Fruit fly (Drosophila melanogaster) whole organism, embryonic: ENCODE results near the gene CG13898.

Source experiments
- ATbp ChIP-seq: fragments of 200-800 bp; sonication (Bioruptor generic); optimal IDR thresholded peaks from 2 replicates; lab custom pipeline; 2017; ENCODE audit warnings: missing biosample characterization, mild to moderate bottlenecking, missing genetic modification characterization, missing genetic modification reagents
- CG10209 ChIP-seq: fragments of 200-800 bp; sonication (Bioruptor generic); optimal IDR thresholded peaks from 3 replicates; lab custom pipeline; 2017; ENCODE audit warnings: missing biosample characterization, mild to moderate bottlenecking, missing genetic modification characterization, missing genetic modification reagents
- CG10274 ChIP-seq: fragments of 200-800 bp; sonication (Bioruptor generic); optimal IDR thresholded peaks from 3 replicates; lab custom pipeline; 2017; ENCODE audit warnings: missing biosample characterization, mild to moderate bottlenecking, missing genetic modification characterization
- CG12104 ChIP-seq: fragments of 200-800 bp; sonication (Bioruptor generic); optimal IDR thresholded peaks from 3 replicates; lab custom pipeline; 2016; ENCODE audit warnings: missing biosample characterization, missing genetic modification characterization
- CG1233 ChIP-seq: fragments of 200-800 bp; sonication (Bioruptor generic); optimal IDR thresholded peaks from 4 replicates; lab custom pipeline; 2018; ENCODE audit warnings: missing biosample characterization, mild to moderate bottlenecking, missing genetic modification characterization
- CG12769 ChIP-seq: fragments of 200-800 bp; sonication (Bioruptor generic); optimal IDR thresholded peaks from 2 replicates; lab custom pipeline; 2019; ENCODE audit warnings: missing biosample characterization, mild to moderate bottlenecking, missing genetic modification characterization, moderate library complexity
- CG14860 ChIP-seq: fragments of 200-800 bp; sonication (Bioruptor generic); IDR thresholded peaks from 3 replicates; pipeline ENCODE4 v1.3.6; 2022; ENCODE audit warnings: missing biosample characterization, missing genetic modification characterization; ENCODE audit not compliant: partially characterized antibody
- CG16863 ChIP-seq: fragments of 200-800 bp; sonication (Bioruptor generic); optimal IDR thresholded peaks from 3 replicates; lab custom pipeline; 2016; ENCODE audit warnings: missing biosample characterization, missing genetic modification characterization
- CG17328 ChIP-seq: fragments of 200-800 bp; sonication (Bioruptor generic); IDR thresholded peaks from 2 replicates; pipeline ENCODE4 v1.3.6; 2022; ENCODE audit warnings: missing biosample characterization, missing genetic modification characterization
- CG18262 ChIP-seq: fragments of 200-800 bp; optimal IDR thresholded peaks from 3 replicates; lab custom pipeline; 2019; ENCODE audit warnings: missing biosample characterization, mild to moderate bottlenecking, missing genetic modification characterization, moderate library complexity
- CG18476 ChIP-seq: fragments of 200-800 bp; sonication (Bioruptor generic); optimal IDR thresholded peaks from 2 replicates; lab custom pipeline; 2016; ENCODE audit warnings: missing biosample characterization, mild to moderate bottlenecking, missing genetic modification characterization
- CG2678 ChIP-seq: fragments of 200-800 bp; sonication (Bioruptor generic); optimal IDR thresholded peaks from 3 replicates; lab custom pipeline; 2019; ENCODE audit warnings: missing biosample characterization, mild to moderate bottlenecking, missing genetic modification characterization, moderate library complexity
- CG3281 ChIP-seq: fragments of 200-800 bp; sonication (Bioruptor generic); optimal IDR thresholded peaks from 3 replicates; lab custom pipeline; 2017; ENCODE audit warnings: missing biosample characterization, mild to moderate bottlenecking, missing genetic modification characterization
- CG3726 ChIP-seq: fragments of 200-800 bp; sonication (Bioruptor generic); IDR thresholded peaks from 3 replicates; pipeline ENCODE4, ENCODE4 v1.3.6; 2022; ENCODE audit warnings: missing biosample characterization, missing genetic modification characterization
- CG5180 ChIP-seq: fragments of 200-800 bp; sonication (Bioruptor generic); optimal IDR thresholded peaks from 3 replicates; lab custom pipeline; 2017; ENCODE audit warnings: missing biosample characterization, missing genetic modification characterization, mild to moderate bottlenecking, moderate library complexity, missing genetic modification reagents
- CG7839 ChIP-seq: fragments of 200-800 bp; sonication (Bioruptor generic); optimal IDR thresholded peaks from 3 replicates; lab custom pipeline; 2018; ENCODE audit warnings: missing biosample characterization, mild to moderate bottlenecking, missing genetic modification characterization, moderate library complexity
- CG9817 ChIP-seq: fragments of 200-800 bp; sonication (Bioruptor generic); optimal IDR thresholded peaks from 2 replicates; lab custom pipeline; 2018; ENCODE audit warnings: missing biosample characterization, mild to moderate bottlenecking, missing genetic modification characterization, moderate library complexity
- CkIIα-i1 ChIP-seq: fragments of 200-800 bp; sonication (Bioruptor generic); IDR thresholded peaks from 2 replicates; pipeline ENCODE4 v1.3.6; 2022; ENCODE audit warnings: missing biosample characterization, missing genetic modification characterization
- CrebB ChIP-seq: fragments of 200-800 bp; sonication (Bioruptor generic); optimal IDR thresholded peaks from 3 replicates; lab custom pipeline; 2018; ENCODE audit warnings: missing biosample characterization, mild to moderate bottlenecking, missing genetic modification characterization
- D19A ChIP-seq: fragments of 200-800 bp; optimal IDR thresholded peaks from 3 replicates; lab custom pipeline; 2019; ENCODE audit warnings: missing biosample characterization, mild to moderate bottlenecking, missing genetic modification characterization, moderate library complexity
- D19B ChIP-seq: fragments of 200-800 bp; sonication (Bioruptor generic); optimal IDR thresholded peaks from 2 replicates; lab custom pipeline; 2017; ENCODE audit warnings: missing biosample characterization, mild to moderate bottlenecking, missing genetic modification characterization
- HHEX ChIP-seq: fragments of 200-800 bp; sonication (Bioruptor generic); optimal IDR thresholded peaks from 3 replicates; lab custom pipeline; 2017; ENCODE audit warnings: missing biosample characterization, mild to moderate bottlenecking, missing genetic modification characterization, missing genetic modification reagents
- Hr51 ChIP-seq, 2 experiments: fragments of 200-800 bp; sonication (Bioruptor generic); optimal IDR thresholded peaks; 2 replicates in 1 of 2; 3 replicates in 1 of 2; lab custom pipeline; 2016 to 2018; ENCODE audit warnings: missing biosample characterization in 2 of 2, missing genetic modification characterization in 2 of 2, mild to moderate bottlenecking in 1 of 2, moderate library complexity in 1 of 2
- Kr ChIP-seq: fragments of 200-800 bp; sonication (Bioruptor generic); optimal IDR thresholded peaks from 2 replicates; lab custom pipeline; 2017; ENCODE audit warnings: missing biosample characterization, mild to moderate bottlenecking, missing genetic modification characterization
- Myb ChIP-seq: fragments of 200-800 bp; sonication (Bioruptor generic); optimal IDR thresholded peaks from 2 replicates; lab custom pipeline; 2016; ENCODE audit warnings: missing biosample characterization, missing genetic modification characterization
- Oli ChIP-seq: fragments of 200-800 bp; sonication (Bioruptor generic); optimal IDR thresholded peaks from 2 replicates; lab custom pipeline; 2018; ENCODE audit warnings: missing biosample characterization, mild to moderate bottlenecking, missing genetic modification characterization, moderate library complexity
- Rfx ChIP-seq: fragments of 200-800 bp; sonication (Bioruptor generic); IDR thresholded peaks from 2 replicates; pipeline ENCODE4 v1.3.6; 2022; ENCODE audit warnings: missing biosample characterization, missing genetic modification characterization
- Sox102F ChIP-seq: fragments of 200-800 bp; sonication (Bioruptor generic); optimal IDR thresholded peaks from 2 replicates; lab custom pipeline; 2018; ENCODE audit warnings: missing biosample characterization, mild to moderate bottlenecking, missing genetic modification characterization, moderate library complexity
- Xrp1 ChIP-seq: fragments of 200-800 bp; sonication (Bioruptor generic); IDR thresholded peaks from 2 replicates; pipeline ENCODE4 v1.3.6; 2022; ENCODE audit warnings: missing biosample characterization, missing genetic modification characterization
- YL-1 ChIP-seq: fragments of 200-800 bp; sonication (Bioruptor generic); optimal IDR thresholded peaks from 3 replicates; lab custom pipeline; 2017; ENCODE audit warnings: missing biosample characterization, mild to moderate bottlenecking, missing genetic modification characterization
- bbx ChIP-seq: fragments of 200-800 bp; sonication (Bioruptor generic); IDR thresholded peaks from 2 replicates; pipeline ENCODE4 v1.3.6; 2022; ENCODE audit warnings: missing biosample characterization, missing genetic modification characterization; ENCODE audit not compliant: partially characterized antibody
- bsh ChIP-seq, 2 experiments: fragments of 200-800 bp; sonication (Bioruptor generic); optimal IDR thresholded peaks; 2 replicates each; lab custom pipeline; 2017 to 2018; ENCODE audit warnings: mild to moderate bottlenecking in 2 of 2, missing biosample characterization in 2 of 2, missing genetic modification characterization in 2 of 2, moderate library complexity in 1 of 2
- ci ChIP-seq: fragments of 200-800 bp; sonication (Bioruptor generic); IDR thresholded peaks from 3 replicates; pipeline ENCODE4 v1.3.6; 2022; ENCODE audit warnings: missing biosample characterization, missing genetic modification characterization
- crc ChIP-seq: fragments of 200-800 bp; sonication (Bioruptor generic); optimal IDR thresholded peaks from 2 replicates; lab custom pipeline; 2016; ENCODE audit warnings: missing biosample characterization, missing genetic modification characterization
- danr ChIP-seq: fragments of 200-800 bp; sonication (Bioruptor generic); IDR thresholded peaks from 2 replicates; pipeline ENCODE4 v1.3.6; 2022; ENCODE audit warnings: missing biosample characterization, missing genetic modification characterization
- gce ChIP-seq: fragments of 200-800 bp; sonication (Bioruptor generic); IDR thresholded peaks from 3 replicates; pipeline ENCODE4 v1.3.6; 2022; ENCODE audit warnings: missing biosample characterization, missing genetic modification characterization
- gem ChIP-seq: fragments of 200-800 bp; sonication (Bioruptor generic); optimal IDR thresholded peaks from 2 replicates; lab custom pipeline; 2019; ENCODE audit warnings: missing biosample characterization, mild to moderate bottlenecking, missing genetic modification characterization, moderate library complexity
- gro ChIP-seq: fragments of 200-800 bp; sonication (Bioruptor generic); optimal IDR thresholded peaks from 2 replicates; lab custom pipeline; 2016; ENCODE audit warnings: missing biosample characterization, missing genetic modification characterization
- jing ChIP-seq: fragments of 200-800 bp; sonication (Bioruptor generic); optimal IDR thresholded peaks from 2 replicates; lab custom pipeline; 2018; ENCODE audit warnings: missing biosample characterization, mild to moderate bottlenecking, missing genetic modification characterization
- lbe ChIP-seq: fragments of 200-800 bp; sonication (Bioruptor generic); optimal IDR thresholded peaks from 2 replicates; lab custom pipeline; 2016; ENCODE audit warnings: missing biosample characterization, mild to moderate bottlenecking, missing genetic modification characterization
- mam ChIP-seq: fragments of 200-800 bp; sonication (Bioruptor generic); optimal IDR thresholded peaks from 3 replicates; lab custom pipeline; 2016; ENCODE audit warnings: missing biosample characterization, missing genetic modification characterization
- nom ChIP-seq: fragments of 200-800 bp; sonication (Bioruptor generic); optimal IDR thresholded peaks from 2 replicates; lab custom pipeline; 2017; ENCODE audit warnings: missing biosample characterization, missing genetic modification characterization, mild to moderate bottlenecking, moderate library complexity, missing genetic modification reagents
- org-1 ChIP-seq: fragments of 200-800 bp; sonication (Bioruptor generic); optimal IDR thresholded peaks from 2 replicates; lab custom pipeline; 2017; ENCODE audit warnings: missing biosample characterization, missing genetic modification characterization
- sc ChIP-seq, 3 experiments: fragments of >200 bp in 2 of 3; fragments of 200-800 bp in 1 of 3; sonication (Bioruptor generic) in 1 of 3; optimal IDR thresholded peaks; 2 replicates in 2 of 3; 3 replicates in 1 of 3; lab custom pipeline; 2017; ENCODE audit warnings: mild to moderate bottlenecking in 1 of 3, missing biosample characterization in 1 of 3, missing genetic modification characterization in 1 of 3, missing genetic modification reagents in 1 of 3
- sens ChIP-seq: fragments of 200-800 bp; sonication (Bioruptor generic); peaks from one replicate; lab custom pipeline; 2016; ENCODE audit warnings: missing biosample characterization, missing genetic modification characterization
- stc ChIP-seq: fragments of 200-800 bp; sonication (Bioruptor generic); IDR thresholded peaks from 2 replicates; pipeline ENCODE4 v1.3.6; 2022; ENCODE audit warnings: missing biosample characterization, missing genetic modification characterization
- tap ChIP-seq: fragments of 200-800 bp; optimal IDR thresholded peaks from 3 replicates; lab custom pipeline; 2019; ENCODE audit warnings: missing biosample characterization, mild to moderate bottlenecking, missing genetic modification characterization, moderate library complexity

Gene CG13898

DNA sequence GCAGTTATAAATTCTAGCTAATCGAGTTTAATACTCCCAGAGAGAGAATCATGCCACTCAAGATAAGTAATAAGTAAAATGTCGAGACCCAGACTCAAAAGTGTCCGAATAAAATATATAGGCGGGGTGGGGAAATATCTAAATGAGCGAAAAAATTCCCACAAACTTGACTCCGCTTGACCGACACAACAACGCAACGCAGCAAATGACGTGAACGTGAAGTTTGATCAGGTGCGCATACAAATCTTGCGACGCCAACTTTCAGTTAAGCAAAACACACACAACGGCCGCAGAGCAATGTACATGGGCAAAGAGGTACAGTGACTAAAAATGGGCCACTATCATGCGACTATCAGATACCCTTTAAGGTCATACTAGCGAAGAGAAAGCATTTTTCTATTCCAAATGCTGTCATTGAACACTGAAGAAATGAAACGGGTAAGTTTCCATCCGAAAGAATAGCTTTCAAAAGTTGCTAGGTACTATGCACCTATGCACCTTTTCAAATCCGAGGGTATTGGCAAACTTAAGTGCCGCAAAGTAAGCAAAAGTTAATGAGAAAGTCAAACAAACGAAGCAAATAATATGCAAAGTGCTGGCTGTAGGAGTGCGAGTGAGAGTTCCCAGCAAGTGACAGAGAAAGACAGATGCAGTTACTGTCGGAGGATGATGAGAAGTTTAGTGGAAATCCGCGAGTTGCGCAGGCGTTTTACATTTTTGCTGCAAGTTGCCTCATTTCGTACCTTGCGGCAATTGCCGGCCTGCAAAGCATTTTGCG is 38.1 kb downstream of the CG13898 start (continued):
- TF ChIP-seq CrebB (tag; lab: Kevin White, UChicago): no peak
- peak; percentile 2 for TF ChIP-seq CG16863 (GFP tag; lab: Kevin White, UChicago)
- TF ChIP-seq Sox102F (GFP tag; lab: Kevin White, UChicago): peak; percentile 26
- peak; percentile 1 for TF ChIP-seq CG3281 (GFP tag; lab: Kevin White, UChicago)
- TF ChIP-seq CG5180 (GFP tag; lab: Kevin White, UChicago): peak; percentile 13
- peak; percentile 33 for TF ChIP-seq CG1233 (GFP tag; lab: Kevin White, UChicago)
- TF ChIP-seq CG10209 (GFP tag; lab: Kevin White, UChicago): peak; percentile 7
- TF ChIP-seq stc (GFP tag; lab: Robert Waterston, UW): peak; percentile 25; the same call in 1 of the 2 replicates
- TF ChIP-seq jing (GFP tag; lab: Kevin White, UChicago): peak; percentile 30
- peak; percentile 24 for TF ChIP-seq CG12104 (GFP tag; lab: Kevin White, UChicago)
- peak; percentile 14 for TF ChIP-seq CG18262 (tag; lab: Kevin White, UChicago)
- TF ChIP-seq lbe: peak; percentile 47
- TF ChIP-seq HHEX (GFP tag; lab: Kevin White, UChicago): peak; percentile 7
- peak in 1 of 2 experiments; percentile 42 for TF ChIP-seq Hr51 (GFP tag; optimal IDR thresholded peaks at IDR 0.05; lab: Kevin White, UChicago)
- peak; percentile 39 for TF ChIP-seq Oli (tag; lab: Kevin White, UChicago)
- peak; percentile 1 for TF ChIP-seq Myb (GFP tag; lab: Kevin White, UChicago)
- peak; percentile 11 for TF ChIP-seq D19B
- peak; percentile 24 for TF ChIP-seq ATbp (GFP tag; lab: Kevin White, UChicago)
- 0 out of 2 replicates have a peak, but pooled peaks have one; percentile 28 for TF ChIP-seq danr (GFP tag; lab: Robert Waterston, UW)
- TF ChIP-seq CG3726 (GFP tag; lab: Robert Waterston, UW): 0 out of 3 replicates have a peak, but pooled peaks have one; percentile 21
- 0 out of 2 replicates have a peak, but pooled peaks have one; percentile 34 for TF ChIP-seq CG17328
- peak; percentile 82 for TF ChIP-seq sens
- no peak for TF ChIP-seq gce (GFP tag; lab: Robert Waterston, UW)
- TF ChIP-seq mam (GFP tag; lab: Kevin White, UChicago): peak; percentile 25
- TF ChIP-seq crc: no peak
- peak; percentile 32; the same call in 1 of the 2 replicates for TF ChIP-seq Xrp1
- no peak for TF ChIP-seq sc (optimal IDR thresholded peaks at IDR 0.05; lab: Kevin White, UChicago)
- TF ChIP-seq sc (GFP tag; optimal IDR thresholded peaks at IDR 0.05; lab: Kevin White, UChicago): peak; percentile 38
- TF ChIP-seq CG10274: peak; percentile 36
- TF ChIP-seq Kr (GFP tag; lab: Kevin White, UChicago): no peak
- peak in 1 of 2 experiments; percentile 1 for TF ChIP-seq bsh (GFP tag; optimal IDR thresholded peaks at IDR 0.05; lab: Kevin White, UChicago)
- TF ChIP-seq gem: peak; percentile 41
- TF ChIP-seq nom (GFP tag; lab: Kevin White, UChicago): peak; percentile 8
- no peak for TF ChIP-seq CG18476 (GFP tag; lab: Kevin White, UChicago)
- TF ChIP-seq CG9817 (tag; lab: Kevin White, UChicago): peak; percentile 11
- TF ChIP-seq ci: peak; percentile 30; the same call in 1 of the 3 replicates
- TF ChIP-seq tap (tag; lab: Kevin White, UChicago): peak; percentile 26
- peak; percentile 29 for TF ChIP-seq org-1 (GFP tag; lab: Kevin White, UChicago)
- TF ChIP-seq Rfx (GFP tag; lab: Robert Waterston, UW): peak; percentile 20; the same call in 1 of the 2 replicates
- TF ChIP-seq CG7839 (tag; lab: Kevin White, UChicago): peak; percentile 27
- TF ChIP-seq CkIIα-i1 (GFP tag; lab: Robert Waterston, UW): no peak
- peak; percentile 78 for TF ChIP-seq D19A (tag; lab: Kevin White, UChicago)
- TF ChIP-seq CG14860 (GFP tag; lab: Robert Waterston, UW): peak; percentile 60; the same call in 2 of the 3 replicates
- no peak for TF ChIP-seq YL-1 (GFP tag; lab: Kevin White, UChicago)
- peak; percentile 10 for TF ChIP-seq CG12769
- 0 out of 2 replicates have a peak, but pooled peaks have one; percentile 9 for TF ChIP-seq bbx (GFP tag; lab: Robert Waterston, UW)
- TF ChIP-seq gro: peak; percentile 14
- TF ChIP-seq CG2678 (tag; lab: Kevin White, UChicago): peak; percentile 40
